Worm (Caenorhabditis elegans) whole organism, L1 larva: ENCODE data around the gene F53B2.5.
"Not testable (repeated sequence)": the region's sequence is repeated elsewhere in the genome, so short reads cannot be mapped to it uniquely, and the experiment has no call there.

Experiments used
- F16B12.6 ChIP-seq: fragments of 150-350 bp; optimal IDR thresholded peaks from 2 replicates; lab custom pipeline; 2014; ENCODE audit warnings: missing biosample characterization, missing genetic modification characterization
- mab-9 ChIP-seq: fragments of 200-800 bp; sonication (Bioruptor generic); IDR thresholded peaks from 2 replicates; pipeline ENCODE4 v1.3.6; 2022; ENCODE audit warnings: missing genetic modification reagents, missing genetic modification characterization, missing compliant biosample characterization
- unc-98 ChIP-seq: fragments of 200-800 bp; sonication (Bioruptor generic); IDR thresholded peaks from 2 replicates; pipeline ENCODE4 v1.3.6; 2022; ENCODE audit warnings: missing genetic modification characterization, missing compliant biosample characterization

F53B2.5 gene

ce11 chrIV:12478711-12479110 lies 52.2 kb downstream of the F53B2.5 start, which contains the start of gene igdb-1:
Gene igdb-1 (plus strand): TSS chrIV:12479011.
- TF ChIP-seq unc-98 (GFP tag; lab: Robert Waterston, UW); F16B12.6 (tag; lab: Kevin White, UChicago); mab-9 (GFP tag; lab: Robert Waterston, UW): not testable (repeated sequence)
